Fruit fly (Drosophila melanogaster) whole organism, embryonic: ENCODE data around the gene Neurl4.

Source experiments
- Aef1 ChIP-seq: fragments of 200-800 bp; sonication (Bioruptor generic); IDR thresholded peaks from 3 replicates; pipeline ENCODE4 v1.3.6; 2022; ENCODE audit warnings: missing biosample characterization, missing genetic modification characterization
- B-H2 ChIP-seq: fragments of 200-800 bp; sonication (Bioruptor generic); optimal IDR thresholded peaks from 2 replicates; lab custom pipeline; 2018; ENCODE audit warnings: missing biosample characterization, mild to moderate bottlenecking, missing genetic modification characterization
- CG11093 ChIP-seq: fragments of 200-800 bp; sonication (Bioruptor generic); IDR thresholded peaks from 3 replicates; pipeline ENCODE4 v1.3.6; 2022; ENCODE audit warnings: missing biosample characterization, missing genetic modification characterization
- CG11695 ChIP-seq: fragments of 200-800 bp; sonication (Bioruptor generic); IDR thresholded peaks from 3 replicates; pipeline ENCODE4 v1.3.6; 2022; ENCODE audit warnings: missing biosample characterization, missing genetic modification characterization
- CG11696 ChIP-seq: fragments of 200-800 bp; sonication (Bioruptor generic); IDR thresholded peaks from 2 replicates; pipeline ENCODE4 v1.3.6; 2022; ENCODE audit warnings: missing biosample characterization, missing genetic modification characterization
- CG12104 ChIP-seq: fragments of 200-800 bp; sonication (Bioruptor generic); optimal IDR thresholded peaks from 3 replicates; lab custom pipeline; 2016; ENCODE audit warnings: missing biosample characterization, missing genetic modification characterization
- CG12219 ChIP-seq: fragments of 200-800 bp; sonication (Bioruptor generic); optimal IDR thresholded peaks from 3 replicates; lab custom pipeline; 2018; ENCODE audit warnings: missing biosample characterization, mild to moderate bottlenecking, missing genetic modification characterization
- CG12942 ChIP-seq: fragments of 200-800 bp; sonication (Bioruptor generic); optimal IDR thresholded peaks from 3 replicates; lab custom pipeline; 2016; ENCODE audit warnings: missing biosample characterization, missing genetic modification characterization
- CG15011 ChIP-seq: fragments of 200-800 bp; sonication (Bioruptor generic); optimal IDR thresholded peaks from 3 replicates; lab custom pipeline; 2018; ENCODE audit warnings: missing biosample characterization, mild to moderate bottlenecking, missing genetic modification characterization
- CG17829 ChIP-seq: fragments of 200-800 bp; optimal IDR thresholded peaks from 2 replicates; lab custom pipeline; 2019; ENCODE audit warnings: missing biosample characterization, mild to moderate bottlenecking, missing genetic modification characterization, moderate library complexity
- CG18011 ChIP-seq: fragments of 200-800 bp; sonication (Bioruptor generic); optimal IDR thresholded peaks from 2 replicates; lab custom pipeline; 2017; ENCODE audit warnings: missing biosample characterization, missing genetic modification characterization, mild to moderate bottlenecking, moderate library complexity, missing genotype
- CG4282 ChIP-seq: fragments of 200-800 bp; sonication (Bioruptor generic); optimal IDR thresholded peaks from 2 replicates; lab custom pipeline; 2016; ENCODE audit warnings: missing biosample characterization, missing genetic modification characterization
- CG4328 ChIP-seq: fragments of 200-800 bp; sonication (Bioruptor generic); optimal IDR thresholded peaks from 3 replicates; lab custom pipeline; 2017; ENCODE audit warnings: missing biosample characterization, missing genetic modification reagents, missing genetic modification characterization
- CG4404 ChIP-seq: fragments of 200-800 bp; sonication (Bioruptor generic); IDR thresholded peaks from 2 replicates; pipeline ENCODE4 v1.3.6; 2022; ENCODE audit warnings: missing biosample characterization, missing genetic modification characterization
- CG6654 ChIP-seq: fragments of 200-800 bp; sonication (Bioruptor generic); optimal IDR thresholded peaks from 2 replicates; lab custom pipeline; 2017; ENCODE audit warnings: missing biosample characterization, mild to moderate bottlenecking, missing genetic modification characterization
- CG6813 ChIP-seq: fragments of 200-800 bp; sonication (Bioruptor generic); optimal IDR thresholded peaks from 2 replicates; lab custom pipeline; 2017; ENCODE audit warnings: missing biosample characterization, missing genetic modification characterization, mild to moderate bottlenecking, moderate library complexity, missing genetic modification reagents
- CG7357 ChIP-seq: fragments of 200-800 bp; sonication (Bioruptor generic); IDR thresholded peaks from 3 replicates; pipeline ENCODE4 v1.3.6; 2022; ENCODE audit warnings: missing biosample characterization, missing genetic modification characterization
- CG7372 ChIP-seq: fragments of 200-800 bp; sonication (Bioruptor generic); IDR thresholded peaks from 2 replicates; pipeline ENCODE4 v1.3.6; 2022; ENCODE audit warnings: missing biosample characterization, missing genetic modification characterization
- CHES-1-like ChIP-seq: fragments of 200-800 bp; sonication (Bioruptor generic); optimal IDR thresholded peaks from 2 replicates; lab custom pipeline; 2016; ENCODE audit warnings: missing biosample characterization, missing genetic modification characterization
- D ChIP-seq, 2 experiments: fragments of 200-800 bp in 1 of 2; fragments of >200 bp in 1 of 2; sonication (Bioruptor generic) in 1 of 2; optimal IDR thresholded peaks; 2 replicates in 1 of 2; 3 replicates in 1 of 2; lab custom pipeline; 2017; ENCODE audit warnings: mild to moderate bottlenecking in 1 of 2, missing biosample characterization in 1 of 2, missing genetic modification characterization in 1 of 2, missing genetic modification reagents in 1 of 2
- Fer1 ChIP-seq: fragments of 200-800 bp; sonication (Bioruptor generic); optimal IDR thresholded peaks from 2 replicates; lab custom pipeline; 2017; ENCODE audit warnings: missing biosample characterization, mild to moderate bottlenecking, missing genetic modification characterization
- Gsc ChIP-seq: fragments of 200-800 bp; sonication (Bioruptor generic); IDR thresholded peaks from 2 replicates; pipeline ENCODE4 v1.3.6; 2022; ENCODE audit warnings: missing biosample characterization, missing genetic modification characterization
- Gug ChIP-seq: fragments of 200-800 bp; sonication (Bioruptor generic); IDR thresholded peaks from 4 replicates; pipeline ENCODE4 v1.3.6; 2022; ENCODE audit warnings: missing biosample characterization, missing genetic modification characterization
- HmgZ ChIP-seq: fragments of 200-800 bp; sonication (Bioruptor generic); optimal IDR thresholded peaks from 2 replicates; lab custom pipeline; 2018; ENCODE audit warnings: missing biosample characterization, mild to moderate bottlenecking, missing genetic modification characterization
- Lhr ChIP-seq: fragments of 200-800 bp; sonication (Bioruptor generic); optimal IDR thresholded peaks from 3 replicates; lab custom pipeline; 2017; ENCODE audit warnings: mild to moderate bottlenecking, missing biosample characterization, missing genetic modification reagents, missing genetic modification characterization
- Med ChIP-seq: fragments of 200-800 bp; sonication (Bioruptor generic); peaks from one replicate; lab custom pipeline; 2016; ENCODE audit warnings: missing biosample characterization, missing genetic modification characterization, mild to moderate bottlenecking, inconsistent platforms, moderate library complexity
- Meics ChIP-seq: fragments of 200-800 bp; sonication (Bioruptor generic); optimal IDR thresholded peaks from 2 replicates; lab custom pipeline; 2017; ENCODE audit warnings: missing biosample characterization, mild to moderate bottlenecking, missing genetic modification characterization
- Mes4 ChIP-seq: fragments of 200-800 bp; sonication (Bioruptor generic); optimal IDR thresholded peaks from 2 replicates; lab custom pipeline; 2016; ENCODE audit warnings: missing biosample characterization, missing genetic modification characterization
- Stat92E ChIP-seq, 3 experiments: fragments of >200 bp in 2 of 3; fragments of 200-800 bp in 1 of 3; sonication (Bioruptor generic) in 1 of 3; optimal IDR thresholded peaks; 2 replicates each; lab custom pipeline; 2017 to 2019; ENCODE audit warnings: missing biosample characterization in 3 of 3, missing genetic modification characterization in 3 of 3, mild to moderate bottlenecking in 1 of 3, moderate library complexity in 1 of 3
- ap ChIP-seq: fragments of 200-800 bp; sonication (Bioruptor generic); IDR thresholded peaks from 2 replicates; pipeline ENCODE4 v1.3.6; 2022; ENCODE audit warnings: missing biosample characterization, missing genetic modification characterization
- ase ChIP-seq: fragments of 200-800 bp; sonication (Bioruptor generic); IDR thresholded peaks from 3 replicates; pipeline ENCODE4 v1.3.6; 2022; ENCODE audit warnings: missing biosample characterization, missing genetic modification characterization
- az2 ChIP-seq: fragments of 200-800 bp; sonication (Bioruptor generic); optimal IDR thresholded peaks from 3 replicates; lab custom pipeline; 2016; ENCODE audit warnings: missing biosample characterization, missing genetic modification characterization
- chn ChIP-seq: fragments of 200-800 bp; sonication (Bioruptor generic); optimal IDR thresholded peaks from 2 replicates; lab custom pipeline; 2016; ENCODE audit warnings: missing biosample characterization, missing genetic modification characterization
- crp ChIP-seq, 2 experiments: fragments of 200-800 bp; sonication (Bioruptor generic); optimal IDR thresholded peaks; 2 replicates in 1 of 2; 3 replicates in 1 of 2; lab custom pipeline; 2017; ENCODE audit warnings: missing biosample characterization in 2 of 2, missing genetic modification characterization in 2 of 2, mild to moderate bottlenecking in 1 of 2, moderate library complexity in 1 of 2
- dan ChIP-seq: fragments of 200-800 bp; sonication (Bioruptor generic); IDR thresholded peaks from 2 replicates; pipeline ENCODE4 v1.3.6; 2022; ENCODE audit warnings: missing biosample characterization, missing genetic modification characterization
- hbn ChIP-seq: fragments of 200-800 bp; sonication (Bioruptor generic); IDR thresholded peaks from 2 replicates; pipeline ENCODE4 v1.3.6; 2022; ENCODE audit warnings: missing biosample characterization, missing genetic modification characterization; ENCODE audit not compliant: partially characterized antibody
- her ChIP-seq: fragments of 200-800 bp; sonication (Bioruptor generic); optimal IDR thresholded peaks from 2 replicates; lab custom pipeline; 2016; ENCODE audit warnings: missing biosample characterization, missing genetic modification characterization
- hth ChIP-seq: fragments of >200 bp; optimal IDR thresholded peaks from 2 replicates; lab custom pipeline; 2017; ENCODE audit warnings: inconsistent platforms
- insv ChIP-seq, 2 experiments: fragments of 200-800 bp; sonication (Bioruptor generic); optimal IDR thresholded peaks; 3 replicates each; lab custom pipeline; 2016 to 2018; ENCODE audit warnings: missing biosample characterization in 2 of 2, missing genetic modification characterization in 2 of 2
- ken ChIP-seq: fragments of 200-800 bp; sonication (Bioruptor generic); IDR thresholded peaks from 3 replicates; pipeline ENCODE4 v1.3.6; 2022; ENCODE audit warnings: missing biosample characterization, missing genetic modification characterization
- mld ChIP-seq: fragments of 200-800 bp; sonication (Bioruptor generic); IDR thresholded peaks from 3 replicates; pipeline ENCODE4 v1.3.6; 2022; ENCODE audit warnings: missing biosample characterization, missing genetic modification characterization; ENCODE audit not compliant: partially characterized antibody
- p53 ChIP-seq: fragments of 200-800 bp; sonication (Bioruptor generic); optimal IDR thresholded peaks from 2 replicates; lab custom pipeline; 2016; ENCODE audit warnings: missing biosample characterization, missing genetic modification characterization
- pita ChIP-seq: fragments of 200-800 bp; sonication (Bioruptor generic); optimal IDR thresholded peaks from 2 replicates; lab custom pipeline; 2017; ENCODE audit warnings: missing biosample characterization, mild to moderate bottlenecking, missing genetic modification characterization
- scrt ChIP-seq: fragments of 200-800 bp; sonication (Bioruptor generic); optimal IDR thresholded peaks from 2 replicates; lab custom pipeline; 2018; ENCODE audit warnings: missing biosample characterization, mild to moderate bottlenecking, missing genetic modification characterization, moderate library complexity
- slp2 ChIP-seq: fragments of 200-800 bp; sonication (Bioruptor generic); optimal IDR thresholded peaks from 2 replicates; lab custom pipeline; 2016; ENCODE audit warnings: missing biosample characterization, missing genetic modification characterization
- so ChIP-seq: fragments of 200-800 bp; sonication (Bioruptor generic); IDR thresholded peaks from 3 replicates; pipeline ENCODE4 v1.3.6; 2022; ENCODE audit warnings: missing biosample characterization, missing genetic modification characterization
- tio ChIP-seq: fragments of 200-800 bp; sonication (Bioruptor generic); optimal IDR thresholded peaks from 2 replicates; lab custom pipeline; 2017; ENCODE audit warnings: missing biosample characterization, missing genetic modification characterization, inconsistent platforms
- vvl ChIP-seq: fragments of 200-800 bp; sonication (Bioruptor generic); IDR thresholded peaks from 2 replicates; pipeline ENCODE4 v1.3.6; 2022; ENCODE audit warnings: missing biosample characterization, missing genetic modification characterization
- z ChIP-seq: fragments of 200-800 bp; sonication (Bioruptor generic); IDR thresholded peaks from 3 replicates; pipeline ENCODE4 v1.3.6; 2022; ENCODE audit warnings: missing biosample characterization, missing genetic modification characterization
- zen ChIP-seq: fragments of 200-800 bp; sonication (Bioruptor generic); optimal IDR thresholded peaks from 3 replicates; lab custom pipeline; 2018; ENCODE audit warnings: missing biosample characterization, mild to moderate bottlenecking, missing genetic modification characterization, moderate library complexity
- zfh1 ChIP-seq: fragments of 200-800 bp; sonication (Bioruptor generic); IDR thresholded peaks from 3 replicates; pipeline ENCODE4 v1.3.6; 2022; ENCODE audit warnings: missing biosample characterization, missing genetic modification characterization

Gene Neurl4

DNA sequence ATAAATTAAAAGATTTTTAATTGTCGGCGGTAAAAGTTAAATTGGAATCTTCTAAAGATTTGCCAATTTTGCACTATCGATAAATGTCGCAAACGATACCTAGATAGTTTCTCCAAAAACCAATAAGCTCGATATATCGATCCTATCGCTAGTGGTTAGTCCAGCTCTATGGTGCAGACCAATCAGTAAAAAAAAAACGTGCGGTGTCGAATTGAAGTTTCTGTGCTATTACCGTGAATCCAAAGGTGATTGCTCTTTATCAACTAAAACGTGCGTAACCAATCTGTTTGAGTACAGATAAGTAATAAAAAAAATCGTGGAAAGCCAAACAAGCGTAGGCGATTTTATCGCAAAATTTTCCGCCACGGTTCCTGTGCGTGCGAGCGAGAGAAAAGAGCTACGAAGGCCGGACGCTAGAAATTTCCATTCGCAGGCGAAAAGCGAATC is 12.8 kb downstream of the Neurl4 start, which contains the start of gene Hsp110 (continued):
- TF ChIP-seq CG6813 (no peak), D (optimal IDR thresholded peaks at IDR 0.05; lab: Kevin White, UChicago) (no peak), D (GFP tag; optimal IDR thresholded peaks at IDR 0.05; lab: Kevin White, UChicago) (no peak), CG4328 (no peak), CG11695 (GFP tag; lab: Robert Waterston, UW) (no peak), CG4404 (GFP tag; lab: Robert Waterston, UW) (no peak), Mes4 (no peak), pita (GFP tag; lab: Kevin White, UChicago) (no peak), ase (GFP tag; lab: Robert Waterston, UW) (no peak), Med (GFP tag; lab: Kevin White, UChicago) (peak; percentile 89), CG7372 (GFP tag; lab: Robert Waterston, UW) (no peak), crp (GFP tag; optimal IDR thresholded peaks at IDR 0.05; lab: Kevin White, UChicago) (no peak), CG7357 (no peak), hbn (GFP tag; lab: Robert Waterston, UW) (peak; percentile 98), Aef1 (no peak), chn (GFP tag; lab: Kevin White, UChicago) (peak; percentile 45), HmgZ (tag; lab: Kevin White, UChicago) (peak; percentile 67), her (GFP tag; lab: Kevin White, UChicago) (peak; percentile 49), Gsc (GFP tag; lab: Robert Waterston, UW) (no peak), Fer1 (GFP tag; lab: Kevin White, UChicago) (peak; percentile 55), CG12104 (GFP tag; lab: Kevin White, UChicago) (no peak), z (GFP tag; lab: Robert Waterston, UW) (no peak), zen (peak; percentile 29), CG15011 (GFP tag; lab: Kevin White, UChicago) (no peak), vvl (GFP tag; lab: Robert Waterston, UW) (peak; percentile 24; the same call in 1 of the 2 replicates), ken (GFP tag; lab: Robert Waterston, UW) (no peak), Meics (GFP tag; lab: Kevin White, UChicago) (peak; percentile 20), Gug (GFP tag; lab: Robert Waterston, UW) (no peak; the same call in 3 of the 4 replicates), CG4282 (GFP tag; lab: Kevin White, UChicago) (no peak), Stat92E (GFP tag; optimal IDR thresholded peaks at IDR 0.05; lab: Kevin White, UChicago) (peak in 1 of 3 experiments; percentile 14), CG6654 (no peak), CG11093 (GFP tag; lab: Robert Waterston, UW) (no peak), scrt (GFP tag; lab: Kevin White, UChicago) (no peak), B-H2 (GFP tag; lab: Kevin White, UChicago) (peak; percentile 45), az2 (GFP tag; lab: Kevin White, UChicago) (no peak), CG18011 (GFP tag; lab: Kevin White, UChicago) (no peak), CG12942 (GFP tag; lab: Kevin White, UChicago) (no peak), insv (GFP tag; optimal IDR thresholded peaks at IDR 0.05; lab: Kevin White, UChicago) (peak in 1 of 2 experiments; percentile 84), CG12219 (GFP tag; lab: Kevin White, UChicago) (no peak), slp2 (no peak), p53 (GFP tag; lab: Kevin White, UChicago) (no peak), so (GFP tag; lab: Robert Waterston, UW) (no peak), CG17829 (peak; percentile 52), zfh1 (GFP tag; lab: Robert Waterston, UW) (no peak), hth (no peak), CG11696 (GFP tag; lab: Robert Waterston, UW) (no peak), mld (GFP tag; lab: Robert Waterston, UW) (peak; percentile 99), ap (no peak), CHES-1-like (GFP tag; lab: Kevin White, UChicago) (peak; percentile 74), tio (GFP tag; lab: Kevin White, UChicago) (no peak), dan (GFP tag; lab: Robert Waterston, UW) (no peak), Lhr (GFP tag; lab: Kevin White, UChicago) (no peak)
